Worm (Caenorhabditis elegans): ENCODE data around the gene M02D8.5.

DNA sequence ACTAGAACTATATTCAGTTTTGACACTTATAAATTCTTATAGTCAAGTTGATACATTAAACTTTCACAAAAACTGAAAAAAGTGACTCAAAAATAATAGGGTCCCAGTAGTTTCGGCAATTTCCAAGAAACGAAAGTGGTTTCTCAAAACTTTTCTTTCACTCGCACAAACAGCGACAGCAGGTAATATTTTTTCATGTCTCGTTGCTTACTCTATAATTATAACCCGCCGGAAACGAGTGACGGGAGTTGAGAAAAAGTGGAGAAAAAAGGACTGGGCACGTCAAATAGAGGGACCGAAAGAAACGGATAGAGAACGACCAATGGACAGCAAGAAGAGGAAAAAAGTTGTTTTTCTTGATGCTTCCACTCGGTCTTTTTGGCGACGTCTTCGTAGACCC, 38.5 kb upstream of the M02D8.5 start:
- TF ChIP-seq ztf-11 (tag; optimal IDR thresholded peaks at IDR 0.05) (no peak), jun-1 (tag; optimal IDR thresholded peaks at IDR 0.05) (no peak), ceh-82 (tag; optimal IDR thresholded peaks at IDR 0.05) (no peak), nhr-12 (tag; optimal IDR thresholded peaks at IDR 0.05) (no peak), elt-2 (tag; optimal IDR thresholded peaks at IDR 0.05) (no peak), fkh-10 (GFP tag; optimal IDR thresholded peaks at IDR 0.05) (no peak), zag-1 (tag; optimal IDR thresholded peaks at IDR 0.05) (no peak), elt-3 (tag; optimal IDR thresholded peaks at IDR 0.05) (no peak), ama-1 (optimal IDR thresholded peaks at IDR 0.05) (no peak), egl-27 (tag; optimal IDR thresholded peaks at IDR 0.05) (no peak), unc-62 (GFP tag; optimal IDR thresholded peaks at IDR 0.05) (no peak), mml-1 (tag; optimal IDR thresholded peaks at IDR 0.05) (no peak), unc-39 (tag; optimal IDR thresholded peaks at IDR 0.05) (no peak)

Measured in whole organism, L3 larva.